Fruit fly (Drosophila melanogaster) whole organism, embryonic: ENCODE data around the gene CG8173.
A peak's percentile ranks its signal among the peaks of the same experiment; 100 is the strongest.

Experiments
- Atf3 ChIP-seq: fragments of 200-800 bp; sonication (Bioruptor generic); optimal IDR thresholded peaks from 3 replicates; lab custom pipeline; 2016; ENCODE audit warnings: missing biosample characterization, missing genetic modification characterization
- Bgb ChIP-seq: fragments of 200-800 bp; sonication (Bioruptor generic); IDR thresholded peaks from 2 replicates; pipeline ENCODE4 v1.3.6; 2022; ENCODE audit warnings: missing biosample characterization, missing genetic modification characterization; ENCODE audit not compliant: partially characterized antibody
- CG10366 ChIP-seq: fragments of 200-800 bp; sonication (Bioruptor generic); IDR thresholded peaks from 2 replicates; pipeline ENCODE4 v1.3.6; 2022; ENCODE audit warnings: missing biosample characterization, missing genetic modification characterization
- CG10979 ChIP-seq: fragments of 200-800 bp; sonication (Bioruptor generic); optimal IDR thresholded peaks from 2 replicates; lab custom pipeline; 2018; ENCODE audit warnings: missing biosample characterization, mild to moderate bottlenecking, missing genetic modification characterization, moderate library complexity
- CG11085 ChIP-seq: fragments of 200-800 bp; sonication (Bioruptor generic); IDR thresholded peaks from 2 replicates; pipeline ENCODE4 v1.3.6; 2022; ENCODE audit warnings: missing biosample characterization, missing genetic modification characterization
- CG11695 ChIP-seq: fragments of 200-800 bp; sonication (Bioruptor generic); IDR thresholded peaks from 3 replicates; pipeline ENCODE4 v1.3.6; 2022; ENCODE audit warnings: missing biosample characterization, missing genetic modification characterization
- CG13775 ChIP-seq: fragments of 200-800 bp; sonication (Bioruptor generic); optimal IDR thresholded peaks from 3 replicates; lab custom pipeline; 2017; ENCODE audit warnings: missing biosample characterization, mild to moderate bottlenecking, missing genetic modification characterization
- CG14965 ChIP-seq: fragments of 200-800 bp; sonication (Bioruptor generic); optimal IDR thresholded peaks from 2 replicates; lab custom pipeline; 2016; ENCODE audit warnings: missing biosample characterization, missing genetic modification characterization, borderline replicate concordance
- CG15011 ChIP-seq: fragments of 200-800 bp; sonication (Bioruptor generic); optimal IDR thresholded peaks from 3 replicates; lab custom pipeline; 2018; ENCODE audit warnings: missing biosample characterization, mild to moderate bottlenecking, missing genetic modification characterization
- CG1603 ChIP-seq: fragments of 200-800 bp; sonication (Bioruptor generic); optimal IDR thresholded peaks from 2 replicates; lab custom pipeline; 2019; ENCODE audit warnings: missing biosample characterization, mild to moderate bottlenecking, missing genetic modification characterization, moderate library complexity
- CG17912 ChIP-seq: fragments of 200-800 bp; sonication (Bioruptor generic); optimal IDR thresholded peaks from 2 replicates; lab custom pipeline; 2018; ENCODE audit warnings: missing biosample characterization, mild to moderate bottlenecking, missing genetic modification characterization
- CG18764 ChIP-seq: fragments of 200-800 bp; sonication (Bioruptor generic); optimal IDR thresholded peaks from 3 replicates; lab custom pipeline; 2016; ENCODE audit warnings: missing biosample characterization, missing genetic modification characterization
- CG2712 ChIP-seq: fragments of 200-800 bp; optimal IDR thresholded peaks from 3 replicates; lab custom pipeline; 2019; ENCODE audit warnings: missing biosample characterization, mild to moderate bottlenecking, missing genetic modification characterization, moderate library complexity
- CG31224 ChIP-seq: fragments of 200-800 bp; sonication (Bioruptor generic); IDR thresholded peaks from 2 replicates; pipeline ENCODE4 v1.3.6; 2022; ENCODE audit warnings: missing biosample characterization, missing genetic modification characterization
- CG32772 ChIP-seq: fragments of 200-800 bp; sonication (Bioruptor generic); IDR thresholded peaks from 2 replicates; pipeline ENCODE4 v1.3.6; 2022; ENCODE audit warnings: missing biosample characterization, missing genetic modification characterization
- CG3847 ChIP-seq: fragments of 200-800 bp; sonication (Bioruptor generic); IDR thresholded peaks from 2 replicates; pipeline ENCODE4 v1.3.6; 2022; ENCODE audit warnings: missing biosample characterization, missing genetic modification characterization
- CG4404 ChIP-seq: fragments of 200-800 bp; sonication (Bioruptor generic); IDR thresholded peaks from 2 replicates; pipeline ENCODE4 v1.3.6; 2022; ENCODE audit warnings: missing biosample characterization, missing genetic modification characterization
- CG6175 ChIP-seq: fragments of 200-800 bp; sonication (Bioruptor generic); IDR thresholded peaks from 3 replicates; pipeline ENCODE4 v1.3.6; 2022; ENCODE audit warnings: missing biosample characterization, missing genetic modification characterization
- CG6765 ChIP-seq: fragments of 200-800 bp; sonication (Bioruptor generic); optimal IDR thresholded peaks from 3 replicates; lab custom pipeline; 2017; ENCODE audit warnings: missing biosample characterization, mild to moderate bottlenecking, missing genetic modification characterization
- CG7556 ChIP-seq: fragments of 200-800 bp; sonication (Bioruptor generic); optimal IDR thresholded peaks from 2 replicates; lab custom pipeline; 2017; ENCODE audit warnings: missing biosample characterization, mild to moderate bottlenecking, missing genetic modification characterization
- CG7928 ChIP-seq: fragments of 200-800 bp; sonication (Bioruptor generic); optimal IDR thresholded peaks from 2 replicates; lab custom pipeline; 2017; ENCODE audit warnings: missing biosample characterization, mild to moderate bottlenecking, missing genetic modification characterization
- CG7987 ChIP-seq: fragments of 200-800 bp; sonication (Bioruptor generic); optimal IDR thresholded peaks from 2 replicates; lab custom pipeline; 2018; ENCODE audit warnings: missing biosample characterization, mild to moderate bottlenecking, missing genetic modification characterization, moderate library complexity
- Dbx ChIP-seq: fragments of 200-800 bp; sonication (Bioruptor generic); IDR thresholded peaks from 3 replicates; pipeline ENCODE4 v1.3.6; 2022; ENCODE audit warnings: missing biosample characterization, missing genetic modification characterization
- Fer3 ChIP-seq: fragments of 200-800 bp; sonication (Bioruptor generic); optimal IDR thresholded peaks from 2 replicates; lab custom pipeline; 2018; ENCODE audit warnings: missing biosample characterization, mild to moderate bottlenecking, missing genetic modification characterization, moderate library complexity
- Jarid2 ChIP-seq: fragments of 200-800 bp; sonication (Bioruptor generic); optimal IDR thresholded peaks from 3 replicates; lab custom pipeline; 2017; ENCODE audit warnings: mild to moderate bottlenecking, missing biosample characterization, missing genetic modification reagents, missing genetic modification characterization
- Side ChIP-seq: fragments of 200-800 bp; sonication (Bioruptor generic); optimal IDR thresholded peaks from 2 replicates; lab custom pipeline; 2016; ENCODE audit warnings: missing biosample characterization, missing genetic modification characterization
- Sin3A ChIP-seq: fragments of >200 bp; optimal IDR thresholded peaks from 2 replicates; lab custom pipeline; 2018
- TFAM ChIP-seq: fragments of 200-800 bp; sonication (Bioruptor generic); optimal IDR thresholded peaks from 2 replicates; lab custom pipeline; 2017; ENCODE audit warnings: missing biosample characterization, missing genetic modification characterization, inconsistent platforms
- Usf ChIP-seq: fragments of 200-800 bp; sonication (Bioruptor generic); optimal IDR thresholded peaks from 2 replicates; lab custom pipeline; 2017; ENCODE audit warnings: missing genotype, missing biosample characterization, missing genetic modification characterization
- abd-A ChIP-seq: fragments of 200-800 bp; sonication (Bioruptor generic); optimal IDR thresholded peaks from 3 replicates; lab custom pipeline; 2019; ENCODE audit warnings: missing biosample characterization, mild to moderate bottlenecking, missing genetic modification characterization, moderate library complexity
- ci ChIP-seq: fragments of 200-800 bp; sonication (Bioruptor generic); IDR thresholded peaks from 3 replicates; pipeline ENCODE4 v1.3.6; 2022; ENCODE audit warnings: missing biosample characterization, missing genetic modification characterization
- crol ChIP-seq: fragments of 200-800 bp; sonication (Bioruptor generic); IDR thresholded peaks from 2 replicates; pipeline ENCODE4 v1.3.6; 2022; ENCODE audit warnings: missing biosample characterization, missing genetic modification characterization
- cwo ChIP-seq: fragments of 200-800 bp; sonication (Bioruptor generic); optimal IDR thresholded peaks from 3 replicates; lab custom pipeline; 2017; ENCODE audit warnings: missing biosample characterization, missing genetic modification characterization, mild to moderate bottlenecking, moderate library complexity, missing genetic modification reagents
- ems ChIP-seq: fragments of 200-800 bp; sonication (Bioruptor generic); optimal IDR thresholded peaks from 3 replicates; lab custom pipeline; 2016; ENCODE audit warnings: missing biosample characterization, missing genetic modification characterization
- ewg ChIP-seq: fragments of 200-800 bp; sonication (Bioruptor generic); optimal IDR thresholded peaks from 3 replicates; lab custom pipeline; 2017; ENCODE audit warnings: mild to moderate bottlenecking, missing biosample characterization, missing genetic modification reagents, missing genetic modification characterization
- fru ChIP-seq: fragments of >200 bp; optimal IDR thresholded peaks from 2 replicates; lab custom pipeline; 2017
- h ChIP-seq: fragments of >200 bp; optimal IDR thresholded peaks from 2 replicates; lab custom pipeline; 2017
- ken ChIP-seq: fragments of 200-800 bp; sonication (Bioruptor generic); IDR thresholded peaks from 3 replicates; pipeline ENCODE4 v1.3.6; 2022; ENCODE audit warnings: missing biosample characterization, missing genetic modification characterization
- lilli ChIP-seq: fragments of 200-800 bp; sonication (Bioruptor generic); optimal IDR thresholded peaks from 3 replicates; lab custom pipeline; 2016; ENCODE audit warnings: missing biosample characterization, missing genetic modification characterization
- lola ChIP-seq, 3 experiments: fragments of >200 bp in 2 of 3; fragments of 200-800 bp in 1 of 3; sonication (Bioruptor generic) in 1 of 3; optimal IDR thresholded peaks; 2 replicates each; lab custom pipeline; 2017 to 2019; ENCODE audit warnings: missing biosample characterization in 3 of 3, missing genetic modification characterization in 3 of 3, mild to moderate bottlenecking in 1 of 3, moderate library complexity in 1 of 3
- pnt ChIP-seq: fragments of 200-800 bp; sonication (Bioruptor generic); optimal IDR thresholded peaks from 3 replicates; lab custom pipeline; 2016; ENCODE audit warnings: missing biosample characterization, missing genetic modification characterization
- prd ChIP-seq, 3 experiments: fragments of >200 bp in 2 of 3; fragments of 200-800 bp in 1 of 3; sonication (Bioruptor generic) in 1 of 3; optimal IDR thresholded peaks in 2 of 3; IDR thresholded peaks in 1 of 3; 2 replicates in 2 of 3; 3 replicates in 1 of 3; pipeline versions ENCODE4 v1.3.6 to Lab custom; 2017 to 2022; ENCODE audit warnings: missing biosample characterization in 1 of 3, missing genetic modification characterization in 1 of 3
- row ChIP-seq: fragments of 200-800 bp; sonication (Bioruptor generic); IDR thresholded peaks from 3 replicates; pipeline ENCODE4 v1.3.6; 2022; ENCODE audit warnings: missing biosample characterization, missing genetic modification characterization
- run ChIP-seq: fragments of 200-800 bp; sonication (Bioruptor generic); optimal IDR thresholded peaks from 3 replicates; lab custom pipeline; 2018; ENCODE audit warnings: missing biosample characterization, mild to moderate bottlenecking, missing genetic modification characterization
- sc ChIP-seq, 3 experiments: fragments of >200 bp in 2 of 3; fragments of 200-800 bp in 1 of 3; sonication (Bioruptor generic) in 1 of 3; optimal IDR thresholded peaks; 2 replicates in 2 of 3; 3 replicates in 1 of 3; lab custom pipeline; 2017; ENCODE audit warnings: mild to moderate bottlenecking in 1 of 3, missing biosample characterization in 1 of 3, missing genetic modification characterization in 1 of 3, missing genetic modification reagents in 1 of 3
- shn ChIP-seq: fragments of 200-800 bp; sonication (Bioruptor generic); optimal IDR thresholded peaks from 3 replicates; lab custom pipeline; 2016; ENCODE audit warnings: missing biosample characterization, missing genetic modification characterization
- ttk ChIP-seq: fragments of 200-800 bp; sonication (Bioruptor generic); IDR thresholded peaks from 2 replicates; pipeline ENCODE4 v2.1.2; 2022; ENCODE audit warnings: missing biosample characterization, missing genetic modification characterization
- usp ChIP-seq: fragments of >200 bp; optimal IDR thresholded peaks from 2 replicates; lab custom pipeline; 2017; ENCODE audit warnings: missing biosample characterization, missing genetic modification characterization

Gene CG8173

DNA sequence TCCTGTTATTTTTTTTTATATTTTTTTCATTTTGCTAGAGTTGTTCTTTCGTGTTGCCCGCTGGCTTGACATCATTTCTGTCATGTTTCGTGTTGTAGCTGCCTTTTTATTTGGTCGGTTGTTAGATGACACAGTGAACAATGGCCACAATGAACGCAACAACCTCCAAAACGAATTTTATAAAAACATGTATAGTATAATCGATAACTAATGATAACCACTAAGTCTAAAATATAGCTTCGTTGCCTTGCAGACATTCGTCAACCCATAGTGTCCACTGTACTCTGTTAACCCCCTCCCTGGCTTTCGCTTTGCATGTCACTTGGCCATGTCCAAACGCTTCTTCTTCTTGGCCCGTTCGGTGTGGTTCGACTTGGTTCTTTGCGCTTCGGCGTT is 4.3 kb upstream of the CG8173 start (continued):
- TF ChIP-seq CG10366 (GFP tag; lab: Robert Waterston, UW), result peak; percentile 80
- TF ChIP-seq CG31224 (GFP tag; lab: Robert Waterston, UW), result peak; percentile 63; the same call in 1 of the 2 replicates
- TF ChIP-seq CG13775 (GFP tag; lab: Kevin White, UChicago), result no peak
- no peak for TF ChIP-seq Sin3A (lab: Kevin White, UChicago)
- TF ChIP-seq CG6175 (GFP tag; lab: Robert Waterston, UW), result peak; percentile 32; the same call in 1 of the 3 replicates
- TF ChIP-seq Bgb (GFP tag; lab: Robert Waterston, UW), result no peak
- peak; percentile 14 for TF ChIP-seq CG18764
- TF ChIP-seq CG10979 (tag; lab: Kevin White, UChicago), result peak; percentile 58
- no peak for TF ChIP-seq sc (optimal IDR thresholded peaks at IDR 0.05; lab: Kevin White, UChicago)
- peak; percentile 31 for TF ChIP-seq sc (GFP tag; optimal IDR thresholded peaks at IDR 0.05; lab: Kevin White, UChicago)
- TF ChIP-seq CG4404, result peak; percentile 31; the same call in 1 of the 2 replicates
- TF ChIP-seq Usf (GFP tag; lab: Kevin White, UChicago), result peak; percentile 43
- peak; percentile 77 for TF ChIP-seq Side
- peak; percentile 47 for TF ChIP-seq crol (GFP tag; lab: Robert Waterston, UW)

DNA sequence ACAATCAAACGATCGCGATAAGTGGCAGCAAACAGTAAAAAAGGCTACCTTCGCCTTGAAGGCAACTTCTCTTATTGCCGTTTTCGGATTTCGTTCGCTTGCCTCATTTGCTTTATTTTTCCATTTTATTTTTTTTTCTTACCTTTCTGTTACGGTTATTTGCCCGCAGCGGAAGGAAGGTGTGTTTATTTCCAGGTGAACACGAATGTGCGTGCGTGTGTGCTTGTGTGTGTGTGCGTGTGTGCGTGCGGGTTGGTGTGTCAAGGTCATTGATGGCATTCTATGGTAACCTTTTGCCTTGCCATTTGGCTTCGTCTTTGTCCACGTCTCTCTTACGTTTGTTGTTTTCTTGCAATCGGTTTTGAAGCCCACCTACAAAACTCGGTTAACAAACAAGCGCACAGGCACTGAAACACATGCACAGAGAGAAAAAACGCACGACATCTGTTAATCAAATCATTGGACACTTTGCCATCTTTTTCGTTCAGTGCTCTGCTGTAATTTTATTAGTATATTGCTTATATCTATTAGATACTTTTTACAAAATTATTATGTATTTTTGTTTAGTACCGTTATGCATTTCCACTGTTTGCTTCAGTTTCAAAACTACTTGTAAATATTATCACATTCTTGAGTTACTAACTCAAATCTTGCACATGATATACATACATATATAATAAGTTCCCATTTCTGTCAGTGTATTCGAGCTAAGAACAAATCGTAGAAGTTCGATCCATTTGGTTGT is 3.7 kb upstream of the CG8173 start:
- TF ChIP-seq Atf3 (GFP tag; lab: Kevin White, UChicago) (no peak), ken (GFP tag; lab: Robert Waterston, UW) (no peak), ewg (GFP tag; lab: Kevin White, UChicago) (peak; percentile 25), Jarid2 (peak; percentile 34), CG10979 (tag; lab: Kevin White, UChicago) (peak; percentile 73), CG3847 (GFP tag; lab: Robert Waterston, UW) (peak; percentile 16), TFAM (GFP tag; lab: Kevin White, UChicago) (no peak), Fer3 (peak; percentile 37), CG11085 (GFP tag; lab: Robert Waterston, UW) (peak; percentile 51), CG2712 (tag; lab: Kevin White, UChicago) (peak; percentile 74), CG17912 (GFP tag; lab: Kevin White, UChicago) (no peak), run (tag; lab: Kevin White, UChicago) (no peak), ttk (GFP tag; lab: Robert Waterston, UW) (peak; percentile 42), shn (GFP tag; lab: Kevin White, UChicago) (no peak), fru (lab: Kevin White, UChicago) (no peak), CG7556 (GFP tag; lab: Kevin White, UChicago) (peak; percentile 74), CG15011 (no peak), CG7987 (GFP tag; lab: Kevin White, UChicago) (no peak), prd (optimal IDR thresholded peaks at IDR 0.05; lab: Kevin White, UChicago) (no peak), prd (GFP tag; IDR thresholded peaks at IDR 0.05; lab: Robert Waterston, UW) (peak; percentile 65), CG32772 (GFP tag; lab: Robert Waterston, UW) (peak; percentile 64), CG1603 (peak; percentile 51), lola (GFP tag; optimal IDR thresholded peaks at IDR 0.05; lab: Kevin White, UChicago) (peak in 1 of 3 experiments; percentile 78), cwo (peak; percentile 35), lilli (GFP tag; lab: Kevin White, UChicago) (no peak), ci (GFP tag; lab: Robert Waterston, UW) (0 out of 3 replicates have a peak, but pooled peaks have one; percentile 31), pnt (GFP tag; lab: Kevin White, UChicago) (no peak), row (GFP tag; lab: Robert Waterston, UW) (peak; percentile 29; the same call in 2 of the 3 replicates), CG7928 (GFP tag; lab: Kevin White, UChicago) (no peak), CG14965 (GFP tag; lab: Kevin White, UChicago) (no peak), CG11695 (GFP tag; lab: Robert Waterston, UW) (peak; percentile 56; the same call in 2 of the 3 replicates), Dbx (GFP tag; lab: Robert Waterston, UW) (no peak), abd-A (tag; lab: Kevin White, UChicago) (peak; percentile 65), ems (GFP tag; lab: Kevin White, UChicago) (no peak), usp (no peak), h (lab: Kevin White, UChicago) (no peak), CG6765 (GFP tag; lab: Kevin White, UChicago) (peak; percentile 22)
